Worm (Caenorhabditis elegans): ENCODE data around the gene Y110A2AL.3.

Gene Y110A2AL.3

DNA sequence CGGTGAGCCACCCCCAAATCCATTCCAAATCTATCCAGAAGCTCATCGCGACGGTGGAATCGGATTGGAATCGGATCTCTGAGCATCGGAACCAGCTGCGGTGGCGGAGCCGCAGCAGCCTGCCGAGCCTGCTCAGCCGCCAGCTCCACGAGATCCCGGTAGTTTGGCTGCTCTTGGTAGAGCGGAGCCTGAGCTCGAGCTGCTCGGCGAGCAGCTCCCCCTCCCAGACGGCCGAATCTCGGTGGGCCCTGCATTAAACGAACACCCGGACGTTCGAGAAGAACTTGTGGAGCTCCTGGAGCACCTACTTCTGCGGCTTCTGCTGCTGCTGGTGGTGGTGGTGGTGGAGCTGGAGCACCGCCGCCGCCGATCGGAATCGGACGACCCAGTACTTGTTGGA is 36.9 kb downstream of the Y110A2AL.3 start:
- TF ChIP-seq bed-2 (GFP tag; IDR thresholded peaks at IDR 0.05) (no peak), C06A6.2 (GFP tag; conservative IDR thresholded peaks at IDR 0.05) (no peak), zfh-2 (GFP tag; conservative IDR thresholded peaks at IDR 0.05) (peak; percentile 78; the same call in 1 of the 2 replicates), egrh-3 (GFP tag; IDR thresholded peaks at IDR 0.05) (peak; percentile 97)

ce11 chrII:2913505-2913904 is 46.6 kb downstream of the Y110A2AL.3 start, which contains the start of gene ubc-15:
Gene ubc-15 (minus strand): TSS chrII:2913605.
- TF ChIP-seq lag-1 (GFP tag; IDR thresholded peaks at IDR 0.05) (no peak), atf-7 (tag; optimal IDR thresholded peaks at IDR 0.05) (peak; percentile 37), hmg-1.2 (GFP tag; IDR thresholded peaks at IDR 0.05) (peak; percentile 15; the same call in 1 of the 2 replicates)
